Worm (Caenorhabditis elegans) whole organism, L2 larva: ENCODE measurements around the gene F56C9.6.

ENCODE experiments used
- C34F6.9 ChIP-seq: fragments of 150-350 bp; optimal IDR thresholded peaks from 2 replicates; lab custom pipeline; 2014; ENCODE audit warnings: missing biosample characterization, missing genetic modification characterization
- F13H6.1 ChIP-seq: sonication (generic microtip); optimal IDR thresholded peaks from 2 replicates; lab custom pipeline; 2016; ENCODE audit warnings: missing genetic modification characterization, missing compliant biosample characterization
- R02D3.7 ChIP-seq: fragments of 150-350 bp; optimal IDR thresholded peaks from 2 replicates; lab custom pipeline; 2014; ENCODE audit warnings: missing biosample characterization, missing genetic modification characterization
- ZK546.5 ChIP-seq: sonication (generic microtip); optimal IDR thresholded peaks from 2 replicates; lab custom pipeline; 2017; ENCODE audit warnings: missing biosample characterization, missing genetic modification characterization
- alr-1 ChIP-seq: fragments of 150-350 bp; optimal IDR thresholded peaks from 2 replicates; lab custom pipeline; 2014; ENCODE audit warnings: missing biosample characterization, missing genetic modification characterization
- ama-1 ChIP-seq: fragments of 150-350 bp; optimal IDR thresholded peaks from 2 replicates; lab custom pipeline; 2018; ENCODE audit warnings: inconsistent platforms
- blmp-1 ChIP-seq: sonication (generic microtip); optimal IDR thresholded peaks from 2 replicates; lab custom pipeline; 2017; ENCODE audit warnings: missing genetic modification characterization, mild to moderate bottlenecking, missing compliant biosample characterization, antibody characterized with exemption, moderate library complexity; ENCODE audit not compliant: insufficient read depth
- crh-2 ChIP-seq: sonication (generic microtip); optimal IDR thresholded peaks from 2 replicates; lab custom pipeline; 2017; ENCODE audit warnings: missing biosample characterization, missing genetic modification characterization
- dmd-4 ChIP-seq: sonication (generic microtip); optimal IDR thresholded peaks from 2 replicates; lab custom pipeline; 2017; ENCODE audit warnings: missing biosample characterization, missing genetic modification characterization
- egl-27 ChIP-seq: sonication (generic microtip); optimal IDR thresholded peaks from 3 replicates; lab custom pipeline; 2017; ENCODE audit warnings: missing biosample characterization, missing genetic modification reagents, missing genetic modification characterization
- elt-1 ChIP-seq: fragments of 150-350 bp; optimal IDR thresholded peaks from 2 replicates; lab custom pipeline; 2014; ENCODE audit warnings: missing biosample characterization, missing genetic modification characterization
- fos-1 ChIP-seq: fragments of 150-350 bp; optimal IDR thresholded peaks from 2 replicates; lab custom pipeline; 2014; ENCODE audit warnings: missing biosample characterization, missing genetic modification characterization
- gmeb-1 ChIP-seq: fragments of 150-350 bp; optimal IDR thresholded peaks from 2 replicates; lab custom pipeline; 2014; ENCODE audit warnings: missing biosample characterization, missing genetic modification characterization
- lin-13 ChIP-seq: fragments of 150-350 bp; optimal IDR thresholded peaks from 2 replicates; lab custom pipeline; 2014; ENCODE audit warnings: missing biosample characterization, missing genetic modification reagents, missing genetic modification characterization
- lsy-2 ChIP-seq, 2 experiments: fragments of 150-350 bp in 1 of 2; sonication (generic microtip) in 1 of 2; optimal IDR thresholded peaks; 2 replicates each; lab custom pipeline; 2014 to 2017; ENCODE audit warnings: missing biosample characterization in 2 of 2, missing genetic modification characterization in 2 of 2
- mab-5 ChIP-seq: fragments of 150-350 bp; optimal IDR thresholded peaks from 2 replicates; lab custom pipeline; 2014; ENCODE audit warnings: missing biosample characterization, missing genetic modification characterization
- mbf-1 ChIP-seq: sonication (generic microtip); optimal IDR thresholded peaks from 2 replicates; lab custom pipeline; 2017; ENCODE audit warnings: missing biosample characterization, missing genetic modification characterization
- mdl-1 ChIP-seq, 2 experiments: fragments of 150-350 bp in 1 of 2; sonication (generic microtip) in 1 of 2; optimal IDR thresholded peaks; 2 replicates each; lab custom pipeline; 2017; ENCODE audit warnings: missing biosample characterization in 2 of 2, missing genetic modification characterization in 2 of 2
- nhr-10 ChIP-seq: sonication (generic microtip); optimal IDR thresholded peaks from 2 replicates; lab custom pipeline; 2017; ENCODE audit warnings: missing biosample characterization, missing genetic modification characterization
- nhr-129 ChIP-seq: fragments of 150-350 bp; optimal IDR thresholded peaks from 2 replicates; lab custom pipeline; 2014; ENCODE audit warnings: missing biosample characterization, missing genetic modification characterization
- nhr-21 ChIP-seq: fragments of 150-350 bp; optimal IDR thresholded peaks from 2 replicates; lab custom pipeline; 2014; ENCODE audit warnings: missing biosample characterization, missing genetic modification characterization
- nhr-23 ChIP-seq: fragments of 150-350 bp; optimal IDR thresholded peaks from 2 replicates; lab custom pipeline; 2014; ENCODE audit warnings: missing biosample characterization, missing genetic modification reagents, missing genetic modification characterization
- nhr-237 ChIP-seq: fragments of 150-350 bp; optimal IDR thresholded peaks from 2 replicates; lab custom pipeline; 2014; ENCODE audit warnings: missing biosample characterization, missing genetic modification characterization
- nhr-25 ChIP-seq: fragments of 150-350 bp; sonication (generic microtip); optimal IDR thresholded peaks from 3 replicates; lab custom pipeline; 2014; ENCODE audit warnings: missing biosample characterization, missing genetic modification characterization
- nhr-6 ChIP-seq: fragments of 150-350 bp; optimal IDR thresholded peaks from 2 replicates; lab custom pipeline; 2014; ENCODE audit warnings: missing biosample characterization, missing genetic modification characterization
- nhr-77 ChIP-seq: fragments of 150-350 bp; optimal IDR thresholded peaks from 2 replicates; lab custom pipeline; 2014; ENCODE audit warnings: missing biosample characterization, missing genetic modification characterization
- peb-1 ChIP-seq: fragments of 150-350 bp; optimal IDR thresholded peaks from 2 replicates; lab custom pipeline; 2014; ENCODE audit warnings: missing biosample characterization, missing genetic modification characterization
- sem-4 ChIP-seq: fragments of 150-350 bp; optimal IDR thresholded peaks from 2 replicates; lab custom pipeline; 2014; ENCODE audit warnings: missing biosample characterization, missing genetic modification reagents, missing genetic modification characterization
- skn-1 ChIP-seq: sonication (generic microtip); optimal IDR thresholded peaks from 2 replicates; lab custom pipeline; 2017; ENCODE audit warnings: missing biosample characterization, missing genetic modification characterization
- sma-3 ChIP-seq: sonication (generic microtip); optimal IDR thresholded peaks from 2 replicates; lab custom pipeline; 2016; ENCODE audit warnings: missing genetic modification reagents, missing genetic modification characterization, missing compliant biosample characterization
- sma-9 ChIP-seq, 2 experiments: fragments of 150-350 bp in 1 of 2; sonication (generic microtip) in 1 of 2; optimal IDR thresholded peaks; 2 replicates each; lab custom pipeline; 2014 to 2016; ENCODE audit warnings: missing genetic modification characterization in 2 of 2, mild to moderate bottlenecking in 1 of 2, missing biosample characterization in 1 of 2, missing compliant biosample characterization in 1 of 2, missing genetic modification reagents in 1 of 2, moderate library complexity in 1 of 2
- unc-55 ChIP-seq: fragments of 150-350 bp; sonication (generic microtip); optimal IDR thresholded peaks from 3 replicates; lab custom pipeline; 2014; ENCODE audit warnings: missing biosample characterization, missing genetic modification reagents, missing genetic modification characterization
- zag-1 ChIP-seq: fragments of 150-350 bp; optimal IDR thresholded peaks from 2 replicates; lab custom pipeline; 2014; ENCODE audit warnings: missing biosample characterization, missing genetic modification characterization
- ztf-1 ChIP-seq: fragments of 200-800 bp; sonication (Bioruptor generic); conservative IDR thresholded peaks from 2 replicates; pipeline ENCODE4 v1.3.6; 2022; ENCODE audit warnings: missing genetic modification characterization, missing compliant biosample characterization
- ztf-11 ChIP-seq: sonication (generic microtip); optimal IDR thresholded peaks from 2 replicates; lab custom pipeline; 2017; ENCODE audit warnings: missing biosample characterization, missing genetic modification characterization
- ztf-4 ChIP-seq: fragments of 150-350 bp; optimal IDR thresholded peaks from 2 replicates; lab custom pipeline; 2014; ENCODE audit warnings: missing biosample characterization, missing genetic modification characterization

The F56C9.6 gene

ce11 chrIII:7275296-7275695 lies 35.3 kb downstream of the F56C9.6 start, which contains the start of gene psd-1:
Gene psd-1 (minus strand): TSS chrIII:7275396.
- TF ChIP-seq zag-1 (no peak), ztf-1 (GFP tag; lab: Robert Waterston, UW) (no peak), ztf-11 (no peak), gmeb-1 (tag; lab: Kevin White, UChicago) (no peak), lin-13 (no peak), nhr-25 (tag; lab: Kevin White, UChicago) (no peak), nhr-237 (no peak), peb-1 (tag; lab: Kevin White, UChicago) (no peak), nhr-77 (no peak), ZK546.5 (tag; lab: Kevin White, UChicago) (no peak), mbf-1 (tag; lab: Kevin White, UChicago) (no peak), nhr-23 (no peak), skn-1 (tag; lab: Kevin White, UChicago) (no peak), sem-4 (no peak)

ce11 chrIII:7273718-7274117 lies 36.9 kb downstream of the F56C9.6 start:
- TF ChIP-seq lsy-2 (tag; optimal IDR thresholded peaks at IDR 0.05; lab: Kevin White, UChicago) (peak in 1 of 2 experiments; percentile 19), C34F6.9 (no peak), nhr-21 (peak; percentile 68), sma-3 (GFP tag; lab: Kevin White, UChicago) (no peak), blmp-1 (tag; lab: Kevin White, UChicago) (no peak), nhr-129 (tag; lab: Kevin White, UChicago) (peak; percentile 19), sma-9 (GFP tag; optimal IDR thresholded peaks at IDR 0.05; lab: Kevin White, UChicago) (peak; percentile 72), sma-9 (tag; optimal IDR thresholded peaks at IDR 0.05; lab: Kevin White, UChicago) (no peak), ztf-4 (tag; lab: Kevin White, UChicago) (no peak)

- TF ChIP-seq nhr-21: peak; percentile 92
- TF ChIP-seq dmd-4: no peak
- TF ChIP-seq blmp-1 (tag; lab: Kevin White, UChicago): peak; percentile 85
- peak; percentile 89 for TF ChIP-seq nhr-129 (tag; lab: Kevin White, UChicago)
- peak in 1 of 2 experiments; percentile 32 for TF ChIP-seq mdl-1 (tag; optimal IDR thresholded peaks at IDR 0.05; lab: Kevin White, UChicago)
- peak; percentile 64 for TF ChIP-seq egl-27
- peak; percentile 82 for TF ChIP-seq sma-3 (GFP tag; lab: Kevin White, UChicago)
- peak; percentile 55 for TF ChIP-seq crh-2
- TF ChIP-seq mab-5 (tag; lab: Kevin White, UChicago): no peak
- TF ChIP-seq fos-1 (tag; lab: Kevin White, UChicago): peak; percentile 63
- peak in 1 of 2 experiments; percentile 46 for TF ChIP-seq lsy-2 (tag; optimal IDR thresholded peaks at IDR 0.05; lab: Kevin White, UChicago)
- TF ChIP-seq nhr-25 (tag; lab: Kevin White, UChicago): peak; percentile 51
- TF ChIP-seq sma-9 (GFP tag; optimal IDR thresholded peaks at IDR 0.05; lab: Kevin White, UChicago): peak; percentile 86
- no peak for TF ChIP-seq sma-9 (tag; optimal IDR thresholded peaks at IDR 0.05; lab: Kevin White, UChicago)
- TF ChIP-seq R02D3.7: no peak
- peak; percentile 71 for TF ChIP-seq gmeb-1 (tag; lab: Kevin White, UChicago)
- TF ChIP-seq ama-1 (lab: Kevin White, UChicago): peak; percentile 13
- TF ChIP-seq alr-1 (tag; lab: Kevin White, UChicago): no peak
Observed at ce11 chrIII:7272828-7273227, 37.7 kb downstream of the F56C9.6 start.

DNA sequence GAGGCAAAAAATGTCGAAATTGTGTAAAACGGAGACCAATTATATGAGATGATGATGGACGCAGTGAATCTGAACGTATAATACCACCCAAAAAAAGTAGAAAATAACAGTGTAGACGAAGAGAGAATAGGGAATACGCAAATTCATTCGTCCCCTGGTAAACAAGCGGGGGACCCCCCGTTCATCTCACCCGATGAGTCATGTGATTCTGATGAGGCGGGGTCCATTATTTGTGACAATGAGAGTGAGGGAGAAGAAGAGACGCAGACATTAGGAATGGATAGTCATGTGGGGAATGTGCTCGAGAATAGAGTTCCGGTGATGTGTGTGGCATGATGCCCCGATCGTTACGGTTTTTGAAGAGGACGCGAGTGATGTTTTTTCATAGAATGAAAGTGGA lies 38.5 kb downstream of the F56C9.6 start:
- peak; percentile 56 for TF ChIP-seq crh-2
- peak; percentile 59 for TF ChIP-seq F13H6.1
- peak; percentile 59 for TF ChIP-seq nhr-25 (tag; lab: Kevin White, UChicago)
- TF ChIP-seq gmeb-1 (tag; lab: Kevin White, UChicago): peak; percentile 28
- TF ChIP-seq mbf-1 (tag; lab: Kevin White, UChicago): no peak
- TF ChIP-seq nhr-6: peak; percentile 35
- peak; percentile 77 for TF ChIP-seq sma-9 (GFP tag; optimal IDR thresholded peaks at IDR 0.05; lab: Kevin White, UChicago)
- TF ChIP-seq sma-9 (tag; optimal IDR thresholded peaks at IDR 0.05; lab: Kevin White, UChicago): no peak
- peak; percentile 68 for TF ChIP-seq ama-1 (lab: Kevin White, UChicago)
- peak; percentile 41 for TF ChIP-seq sma-3 (GFP tag; lab: Kevin White, UChicago)
- TF ChIP-seq elt-1 (tag; lab: Kevin White, UChicago): no peak
- peak in 1 of 2 experiments; percentile 61 for TF ChIP-seq lsy-2 (tag; optimal IDR thresholded peaks at IDR 0.05; lab: Kevin White, UChicago)
- TF ChIP-seq mdl-1 (tag; optimal IDR thresholded peaks at IDR 0.05; lab: Kevin White, UChicago): peak in 1 of 2 experiments; percentile 25
- peak; percentile 9 for TF ChIP-seq fos-1 (tag; lab: Kevin White, UChicago)
- no peak for TF ChIP-seq nhr-10 (tag; lab: Kevin White, UChicago)
- TF ChIP-seq ztf-11: no peak
- no peak for TF ChIP-seq zag-1
- peak; percentile 86 for TF ChIP-seq nhr-129 (tag; lab: Kevin White, UChicago)
- TF ChIP-seq mab-5 (tag; lab: Kevin White, UChicago): peak; percentile 70
- no peak for TF ChIP-seq ztf-4 (tag; lab: Kevin White, UChicago)
- TF ChIP-seq C34F6.9: peak; percentile 81
- peak; percentile 7 for TF ChIP-seq unc-55 (GFP tag; lab: Kevin White, UChicago)
